Worm (Caenorhabditis elegans) whole organism, early embryonic: ENCODE results near the gene gbas-1.

ENCODE experiments used
- B0310.2 ChIP-seq: sonication (generic microtip); optimal IDR thresholded peaks from 2 replicates; lab custom pipeline; 2016; ENCODE audit warnings: mild to moderate bottlenecking, missing genetic modification characterization, missing compliant biosample characterization
- F13C5.2 ChIP-seq: sonication (generic microtip); optimal IDR thresholded peaks from 2 replicates; lab custom pipeline; 2017; ENCODE audit warnings: mild to moderate bottlenecking, missing genetic modification characterization, inconsistent platforms, missing compliant biosample characterization
- ama-1 ChIP-seq: fragments of 150-350 bp; optimal IDR thresholded peaks from 2 replicates; lab custom pipeline; 2014
- ets-7 ChIP-seq: sonication (generic microtip); optimal IDR thresholded peaks from 2 replicates; lab custom pipeline; 2016; ENCODE audit warnings: missing genotype, missing genetic modification characterization, missing compliant biosample characterization
- flt-1 ChIP-seq: fragments of 200-800 bp; sonication (Bioruptor generic); IDR thresholded peaks from 2 replicates; pipeline ENCODE4 v1.3.6; 2022; ENCODE audit warnings: missing genetic modification characterization, missing compliant biosample characterization
- tbx-37 ChIP-seq: fragments of 200-800 bp; sonication (Bioruptor generic); conservative IDR thresholded peaks from 2 replicates; pipeline ENCODE4 v1.3.6; 2022; ENCODE audit warnings: missing genetic modification reagents, missing genetic modification characterization, missing compliant biosample characterization

ce11 chrII:2521960-2522359, 17.3 kb downstream of the gbas-1 start, which contains the start of gene bath-13:
- no peak for TF ChIP-seq flt-1
- no peak for TF ChIP-seq ama-1
- TF ChIP-seq B0310.2 (tag; lab: Kevin White, UChicago) = no peak
- no peak for TF ChIP-seq tbx-37 (GFP tag; lab: Robert Waterston, UW)
- TF ChIP-seq ets-7 = no peak
- no peak for TF ChIP-seq F13C5.2 (tag; lab: Kevin White, UChicago)
